Worm (Caenorhabditis elegans): ENCODE data around the gene bath-23.

Gene bath-23

DNA sequence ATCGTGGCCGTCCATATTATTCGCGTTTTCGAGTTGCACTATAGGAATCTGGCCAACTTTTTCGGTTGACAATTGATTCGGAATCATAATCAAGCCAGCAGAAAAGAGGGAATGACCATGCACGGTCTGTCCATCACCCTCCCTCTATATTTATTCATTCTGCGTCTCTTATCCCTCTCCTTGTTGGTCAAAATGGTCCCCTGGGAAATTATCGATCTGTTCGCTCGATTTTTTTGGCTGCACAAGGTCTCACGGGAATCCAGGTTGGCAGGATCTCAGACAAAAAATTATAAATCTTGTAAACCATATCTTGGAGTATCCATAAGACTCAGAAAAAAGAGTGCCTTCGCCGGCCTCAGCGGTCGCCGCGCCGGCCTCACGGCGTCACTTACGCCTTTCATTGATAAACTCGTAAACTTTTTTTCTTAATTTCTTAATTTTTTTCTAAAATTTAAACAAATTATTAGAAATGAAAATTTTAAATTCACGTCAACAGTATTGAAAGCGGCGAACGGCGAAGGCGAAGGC lies 43.3 kb downstream of the bath-23 start, which contains the start of the genes F18A12.7 and F18A12.2:
Gene F18A12.7 (minus strand): TSS at position 101 of the 528 bp plus-strand sequence.
Gene F18A12.2 (plus strand): TSS at position 478 of the 528 bp plus-strand sequence.
- no peak for TF ChIP-seq mec-3 (tag; optimal IDR thresholded peaks at IDR 0.05; ENCODE audit: borderline replicate concordance)
- no peak for TF ChIP-seq nhr-11 (tag; optimal IDR thresholded peaks at IDR 0.05)
- no peak for TF ChIP-seq F13H6.1 (tag; optimal IDR thresholded peaks at IDR 0.05)
- no peak for TF ChIP-seq ceh-22 (tag; optimal IDR thresholded peaks at IDR 0.05)
- TF ChIP-seq che-1 (tag; optimal IDR thresholded peaks at IDR 0.05), result no peak
- no peak for TF ChIP-seq ceh-9 (tag; optimal IDR thresholded peaks at IDR 0.05)
- TF ChIP-seq unc-42 (tag; optimal IDR thresholded peaks at IDR 0.05), result no peak
- TF ChIP-seq tbx-2 (tag; optimal IDR thresholded peaks at IDR 0.05), result no peak
- no peak for TF ChIP-seq nfya-1 (tag; optimal IDR thresholded peaks at IDR 0.05)
- TF ChIP-seq fkh-10 (GFP tag; optimal IDR thresholded peaks at IDR 0.05), result no peak
- TF ChIP-seq T23F11.4 (GFP tag; optimal IDR thresholded peaks at IDR 0.05), result no peak
- no peak for TF ChIP-seq C08G9.2 (tag; optimal IDR thresholded peaks at IDR 0.05)
- no peak for TF ChIP-seq ceh-19 (GFP tag; optimal IDR thresholded peaks at IDR 0.05)
- TF ChIP-seq fkh-6 (tag; optimal IDR thresholded peaks at IDR 0.05), result no peak
- no peak for TF ChIP-seq unc-3 (GFP tag; conservative IDR thresholded peaks at IDR 0.05)
- TF ChIP-seq unc-3 (tag; optimal IDR thresholded peaks at IDR 0.05), result no peak
- TF ChIP-seq K09A11.1 (tag; optimal IDR thresholded peaks at IDR 0.05; ENCODE audit: insufficient read depth), result no peak
- no peak for TF ChIP-seq hlh-15 (tag; optimal IDR thresholded peaks at IDR 0.05)
- TF ChIP-seq lim-6 (tag; optimal IDR thresholded peaks at IDR 0.05), result no peak

DNA sequence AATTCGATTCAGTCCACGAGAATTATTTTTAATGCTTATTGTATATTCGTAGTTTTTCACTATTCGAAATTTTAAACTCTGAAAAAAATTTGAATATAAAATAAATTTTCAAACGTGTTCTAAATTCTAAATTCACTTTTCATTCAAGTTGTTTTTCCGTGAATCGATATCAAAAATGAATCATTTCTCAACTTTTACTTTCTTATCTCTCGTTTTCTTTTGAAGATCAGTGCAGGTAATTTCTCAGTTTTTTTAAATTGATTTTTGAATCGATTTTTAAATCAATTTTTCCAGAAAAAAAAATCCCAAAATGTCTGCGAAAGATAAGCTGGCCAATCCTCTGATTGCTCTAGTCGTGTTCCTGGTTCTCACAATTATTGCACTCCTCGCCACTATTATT lies 45.4 kb downstream of the bath-23 start, which contains the start of gene nep-6:
Gene nep-6 (plus strand): TSS at position 301 of the 400 bp plus-strand sequence.
- no peak for TF ChIP-seq ceh-24 (tag; optimal IDR thresholded peaks at IDR 0.05)
